Worm (Caenorhabditis elegans): ENCODE results near the gene srh-89.
"Not testable (repeated sequence)": the region's sequence is repeated elsewhere in the genome, so short reads cannot be mapped to it uniquely, and the experiment has no call there.

srh-89 gene

ce11 chrV:7464696-7465095, at the start of gene srh-89:
TSS of gene srh-89 (minus strand) at chrV:7464796.
- TF ChIP-seq mep-1 (tag; optimal IDR thresholded peaks at IDR 0.05) (no peak), egl-43 (GFP tag; IDR thresholded peaks at IDR 0.05) (no peak), lim-7 (GFP tag; IDR thresholded peaks at IDR 0.05) (no peak)

ce11 chrV:7511465-7511864, 46.9 kb upstream of the srh-89 start, which contains the start of gene nhr-171:
TSS of gene nhr-171 (plus strand) at chrV:7511765.
- TF ChIP-seq ces-1 (GFP tag; optimal IDR thresholded peaks at IDR 0.05); dmd-8 (GFP tag; IDR thresholded peaks at IDR 0.05); lin-1 (GFP tag; IDR thresholded peaks at IDR 0.05): not testable (repeated sequence)

ce11 chrV:7508566-7509044, 44.0 kb upstream of the srh-89 start, which contains the start of the genes str-31 and nhr-172:
TSS of gene str-31 (minus strand) at chrV:7508666.
TSS of gene nhr-172 (plus strand) at chrV:7508994.
- TF ChIP-seq daf-19 (GFP tag; conservative IDR thresholded peaks at IDR 0.05) (no peak), dmd-9 (GFP tag; IDR thresholded peaks at IDR 0.05) (no peak), ceh-32 (tag; optimal IDR thresholded peaks at IDR 0.05; ENCODE audit: poor library complexity) (no peak), tra-1 (GFP tag; IDR thresholded peaks at IDR 0.05) (no peak), F49E8.2 (tag; optimal IDR thresholded peaks at IDR 0.05; ENCODE audit: borderline replicate concordance) (no peak), fkh-10 (GFP tag; optimal IDR thresholded peaks at IDR 0.05) (no peak), zfp-3 (GFP tag; conservative IDR thresholded peaks at IDR 0.05) (no peak), hlh-11 (tag; optimal IDR thresholded peaks at IDR 0.05) (no peak), vab-7 (GFP tag; IDR thresholded peaks at IDR 0.05) (no peak), mdt-29 (GFP tag; IDR thresholded peaks at IDR 0.05) (no peak), pha-4 (GFP tag; IDR thresholded peaks at IDR 0.05) (no peak), pha-4 (tag; optimal IDR thresholded peaks at IDR 0.05) (no peak), nhr-48 (tag; optimal IDR thresholded peaks at IDR 0.05) (no peak)

- TF ChIP-seq ceh-44 (GFP tag; IDR thresholded peaks at IDR 0.05), result 0 out of 2 replicates have a peak, but pooled peaks have one; percentile 3
- no peak for TF ChIP-seq snpc-4 (tag; optimal IDR thresholded peaks at IDR 0.05)
Measured at ce11 chrV:7506207-7506606, 41.6 kb upstream of the srh-89 start.

ce11 chrV:7504271-7504670, 39.7 kb upstream of the srh-89 start, which contains the start of gene srh-229:
TSS of gene srh-229 (minus strand) at chrV:7504371.
- no peak for TF ChIP-seq daf-16 (GFP tag; optimal IDR thresholded peaks at IDR 0.05)
- TF ChIP-seq daf-16 (tag; optimal IDR thresholded peaks at IDR 0.05), result no peak
- TF ChIP-seq ztf-11 (tag; optimal IDR thresholded peaks at IDR 0.05), result no peak
- TF ChIP-seq lin-1 (GFP tag; IDR thresholded peaks at IDR 0.05), result no peak
- no peak for TF ChIP-seq lim-7 (GFP tag; IDR thresholded peaks at IDR 0.05)
- TF ChIP-seq snpc-4 (tag; optimal IDR thresholded peaks at IDR 0.05), result no peak
- no peak for TF ChIP-seq egl-27 (tag; optimal IDR thresholded peaks at IDR 0.05)
- TF ChIP-seq unc-130 (GFP tag; optimal IDR thresholded peaks at IDR 0.05), result no peak
- no peak for TF ChIP-seq T26A8.4 (GFP tag; IDR thresholded peaks at IDR 0.05)
- TF ChIP-seq sdz-12 (GFP tag; optimal IDR thresholded peaks at IDR 0.05), result no peak
- no peak for TF ChIP-seq spr-3 (GFP tag; optimal IDR thresholded peaks at IDR 0.05)
- TF ChIP-seq nhr-41 (GFP tag; IDR thresholded peaks at IDR 0.05), result no peak
- TF ChIP-seq ztf-7 (tag; optimal IDR thresholded peaks at IDR 0.05), result no peak
- no peak for TF ChIP-seq fkh-10 (GFP tag; optimal IDR thresholded peaks at IDR 0.05)
- TF ChIP-seq lin-38 (GFP tag; IDR thresholded peaks at IDR 0.05), result no peak

ce11 chrV:7501194-7501593, 36.6 kb upstream of the srh-89 start:
- TF ChIP-seq ceh-44 (GFP tag; IDR thresholded peaks at IDR 0.05) (no peak), nhr-111 (GFP tag; optimal IDR thresholded peaks at IDR 0.05) (no peak), Y48G9A.11 (GFP tag; IDR thresholded peaks at IDR 0.05) (no peak), saeg-2 (GFP tag; IDR thresholded peaks at IDR 0.05) (no peak), aly-2 (tag; optimal IDR thresholded peaks at IDR 0.05) (no peak), Y105C5A.15 (GFP tag; IDR thresholded peaks at IDR 0.05) (no peak), mdt-29 (GFP tag; IDR thresholded peaks at IDR 0.05) (no peak), hmg-1.1 (GFP tag; IDR thresholded peaks at IDR 0.05) (no peak), lin-39 (tag; optimal IDR thresholded peaks at IDR 0.05) (no peak), nhr-102 (tag; optimal IDR thresholded peaks at IDR 0.05) (no peak), unc-39 (tag; optimal IDR thresholded peaks at IDR 0.05) (no peak), ces-1 (GFP tag; optimal IDR thresholded peaks at IDR 0.05) (no peak), ztf-7 (tag; optimal IDR thresholded peaks at IDR 0.05) (no peak), jun-1 (tag; optimal IDR thresholded peaks at IDR 0.05) (no peak), T26A8.4 (GFP tag; IDR thresholded peaks at IDR 0.05) (no peak), nhr-25 (tag; optimal IDR thresholded peaks at IDR 0.05; ENCODE audit: borderline replicate concordance, insufficient read depth) (no peak)
